Worm (Caenorhabditis elegans) whole organism, midembryonic: ENCODE results near the gene ule-5.

Source experiments
- T22C8.4 ChIP-seq: fragments of 200-800 bp; sonication (Bioruptor generic); IDR thresholded peaks from 2 replicates; pipeline ENCODE4 v1.3.6; 2022; ENCODE audit warnings: missing genetic modification characterization, missing compliant biosample characterization
- cog-1 ChIP-seq: sonication (generic microtip); optimal IDR thresholded peaks from 2 replicates; lab custom pipeline; 2016; ENCODE audit warnings: missing genetic modification characterization, missing compliant biosample characterization
- flt-1 ChIP-seq: fragments of 200-800 bp; sonication (Bioruptor generic); IDR thresholded peaks from 2 replicates; pipeline ENCODE4 v1.3.6; 2022; ENCODE audit warnings: missing genetic modification characterization, missing compliant biosample characterization
- med-1 ChIP-seq: sonication (generic microtip); optimal IDR thresholded peaks from 2 replicates; lab custom pipeline; 2017; ENCODE audit warnings: missing genetic modification characterization, mild to moderate bottlenecking, missing compliant biosample characterization, antibody characterized with exemption, missing genetic modification reagents; ENCODE audit not compliant: insufficient read depth
- ztf-23 ChIP-seq: fragments of 200-800 bp; sonication (Bioruptor generic); IDR thresholded peaks from 2 replicates; pipeline ENCODE4 v1.3.6; 2022; ENCODE audit warnings: missing genetic modification reagents, missing genetic modification characterization, missing compliant biosample characterization
- ztf-29 ChIP-seq: fragments of 200-800 bp; sonication (Bioruptor generic); IDR thresholded peaks from 2 replicates; pipeline ENCODE4 v1.3.6; 2022; ENCODE audit warnings: missing genetic modification reagents, missing genetic modification characterization, missing compliant biosample characterization

DNA sequence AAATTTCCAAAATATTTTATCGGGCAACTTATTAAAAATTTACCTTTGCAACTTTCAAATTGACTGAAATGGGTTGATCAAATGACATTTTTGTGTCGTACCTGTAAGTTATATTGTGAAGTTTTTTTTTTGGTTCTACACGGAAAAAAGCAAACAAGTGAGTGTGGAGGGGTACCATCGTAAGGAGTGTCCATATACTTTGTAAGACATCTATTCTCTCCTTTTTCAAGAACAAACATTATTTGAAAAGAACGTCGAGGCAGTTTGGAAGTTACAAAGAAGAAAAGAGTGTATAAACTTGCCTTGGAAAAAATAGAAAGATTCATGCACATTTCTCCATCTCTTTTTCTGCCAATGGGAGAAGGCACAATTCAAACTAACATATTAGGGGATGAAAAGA lies 45.5 kb upstream of the ule-5 start, which contains the start of gene taf-7.1:
- TF ChIP-seq ztf-23 (GFP tag; lab: Robert Waterston, UW) (no peak), T22C8.4 (GFP tag; lab: Robert Waterston, UW) (no peak), flt-1 (GFP tag; lab: Robert Waterston, UW) (no peak), cog-1 (tag; lab: Kevin White, UChicago) (no peak), med-1 (GFP tag; lab: Kevin White, UChicago) (no peak), ztf-29 (no peak)
